Fruit fly (Drosophila melanogaster) whole organism, adult: ENCODE results near the gene lmd.

ENCODE experiments used
- CG12768 ChIP-seq: fragments of 200-800 bp; sonication (Bioruptor generic); optimal IDR thresholded peaks from 2 replicates; lab custom pipeline; 2017; ENCODE audit warnings: missing biosample characterization, missing genetic modification characterization, mild to moderate bottlenecking, moderate library complexity, missing genetic modification reagents
- CG7045 ChIP-seq: fragments of 200-800 bp; sonication (Bioruptor generic); optimal IDR thresholded peaks from 2 replicates; lab custom pipeline; 2017; ENCODE audit warnings: missing biosample characterization, mild to moderate bottlenecking, missing genetic modification characterization
- kay ChIP-seq: fragments of 200-800 bp; sonication (Bioruptor generic); peaks from one replicate; lab custom pipeline; 2016; ENCODE audit warnings: missing biosample characterization, missing genetic modification characterization, borderline replicate concordance
- tj ChIP-seq: fragments of 200-800 bp; sonication (Bioruptor generic); optimal IDR thresholded peaks from 3 replicates; lab custom pipeline; 2017; ENCODE audit warnings: missing biosample characterization, mild to moderate bottlenecking, missing genetic modification characterization, moderate library complexity

dm6 chr3R:22998623-22999179 lies 27.8 kb downstream of the lmd start:
- TF ChIP-seq CG12768 (GFP tag; lab: Kevin White, UChicago) (no peak), kay (GFP tag; lab: Kevin White, UChicago) (no peak), tj (GFP tag; lab: Kevin White, UChicago) (no peak), CG7045 (GFP tag; lab: Kevin White, UChicago) (no peak)
